Worm (Caenorhabditis elegans) whole organism, young adult: ENCODE measurements around the gene Y40B10A.9.

ENCODE experiments used
- B0019.2 ChIP-seq: fragments of 200-800 bp; sonication (Bioruptor generic); conservative IDR thresholded peaks from 2 replicates; pipeline ENCODE4 v1.3.6; 2022; ENCODE audit warnings: missing genetic modification reagents, missing genetic modification characterization, missing compliant biosample characterization
- B0336.3 ChIP-seq: fragments of 200-800 bp; sonication (Bioruptor generic); IDR thresholded peaks from 2 replicates; pipeline ENCODE4 v1.3.6; 2022; ENCODE audit warnings: missing genetic modification characterization, missing compliant biosample characterization
- C06A6.2 ChIP-seq: fragments of 200-800 bp; sonication (Bioruptor generic); conservative IDR thresholded peaks from 2 replicates; pipeline ENCODE4 v1.3.6; 2022; ENCODE audit warnings: missing genetic modification characterization, missing compliant biosample characterization
- C17E4.6 ChIP-seq: fragments of 200-800 bp; sonication (Bioruptor generic); IDR thresholded peaks from 2 replicates; pipeline ENCODE4 v1.3.6; 2022; ENCODE audit warnings: missing genetic modification reagents, missing genetic modification characterization, missing compliant biosample characterization
- F23B12.7 ChIP-seq: sonication (generic microtip); optimal IDR thresholded peaks from 2 replicates; lab custom pipeline; 2017; ENCODE audit warnings: missing genetic modification characterization, mild to moderate bottlenecking, missing compliant biosample characterization, antibody characterized with exemption, moderate library complexity; ENCODE audit not compliant: insufficient read depth
- F33H1.4 ChIP-seq: fragments of 200-800 bp; sonication (Bioruptor generic); IDR thresholded peaks from 2 replicates; pipeline ENCODE4 v1.3.6; 2022; ENCODE audit warnings: missing genetic modification reagents, missing genetic modification characterization, missing compliant biosample characterization
- F37B4.10 ChIP-seq: fragments of 200-800 bp; sonication (Bioruptor generic); IDR thresholded peaks from 2 replicates; pipeline ENCODE4 v1.3.6; 2022; ENCODE audit warnings: missing genetic modification characterization, missing compliant biosample characterization
- F49E8.2 ChIP-seq: sonication (generic microtip); optimal IDR thresholded peaks from 3 replicates; lab custom pipeline; 2017; ENCODE audit warnings: missing genetic modification characterization, mild to moderate bottlenecking, missing compliant biosample characterization, antibody characterized with exemption, moderate library complexity; ENCODE audit not compliant: insufficient read depth
- F55B11.4 ChIP-seq: sonication (generic microtip); optimal IDR thresholded peaks from 2 replicates; lab custom pipeline; 2016; ENCODE audit warnings: missing compliant biosample characterization, missing genetic modification characterization, borderline replicate concordance; ENCODE audit not compliant: insufficient read depth
- F57A8.1 ChIP-seq: fragments of 200-800 bp; sonication (Bioruptor generic); optimal IDR thresholded peaks from 2 replicates; lab custom pipeline; 2018; ENCODE audit warnings: mild to moderate bottlenecking, missing genetic modification characterization, moderate library complexity, missing compliant biosample characterization
- K12H6.12 ChIP-seq: fragments of 200-800 bp; sonication (Bioruptor generic); optimal IDR thresholded peaks from 2 replicates; lab custom pipeline; 2018; ENCODE audit warnings: mild to moderate bottlenecking, missing genetic modification characterization, missing compliant biosample characterization
- T07F8.4 ChIP-seq: sonication (generic microtip); optimal IDR thresholded peaks from 2 replicates; lab custom pipeline; 2016; ENCODE audit warnings: mild to moderate bottlenecking, missing genetic modification characterization, moderate library complexity, missing compliant biosample characterization
- Y53G8AR.9 ChIP-seq: fragments of 200-800 bp; sonication (Bioruptor generic); conservative IDR thresholded peaks from 2 replicates; pipeline ENCODE4 v1.3.6; 2022; ENCODE audit warnings: missing genetic modification reagents, missing genetic modification characterization, missing compliant biosample characterization
- Y79H2A.3 ChIP-seq: fragments of 200-800 bp; sonication (Bioruptor generic); conservative IDR thresholded peaks from 2 replicates; pipeline ENCODE4 v1.3.6; 2022; ENCODE audit warnings: missing genetic modification reagents, missing genetic modification characterization, missing compliant biosample characterization
- ama-1 ChIP-seq, 3 experiments: fragments of 150-350 bp in 1 of 3; sonication (generic microtip) in 2 of 3; optimal IDR thresholded peaks; 2 replicates each; lab custom pipeline; 2014 to 2018; ENCODE audit warnings: missing biosample characterization in 2 of 3, missing genetic modification characterization in 2 of 3, missing genetic modification reagents in 2 of 3
- athp-1 ChIP-seq: sonication (generic microtip); optimal IDR thresholded peaks from 2 replicates; lab custom pipeline; 2017; ENCODE audit warnings: mild to moderate bottlenecking, missing genetic modification characterization, missing compliant biosample characterization
- cebp-1 ChIP-seq, 2 experiments: fragments of 200-800 bp in 1 of 2; sonication (Bioruptor generic) in 1 of 2; sonication (generic microtip) in 1 of 2; IDR thresholded peaks in 1 of 2; optimal IDR thresholded peaks in 1 of 2; 2 replicates each; pipeline versions ENCODE4 v1.3.6 to Lab custom; 2017 to 2022; ENCODE audit warnings: missing compliant biosample characterization in 2 of 2, missing genetic modification characterization in 2 of 2, mild to moderate bottlenecking in 1 of 2, missing genetic modification reagents in 1 of 2, moderate library complexity in 1 of 2
- ceh-100 ChIP-seq: fragments of 200-800 bp; sonication (Bioruptor generic); IDR thresholded peaks from 2 replicates; pipeline ENCODE4 v1.3.6; 2022; ENCODE audit warnings: missing genetic modification reagents, missing genetic modification characterization, missing compliant biosample characterization
- ceh-91 ChIP-seq: fragments of 200-800 bp; sonication (Bioruptor generic); IDR thresholded peaks from 2 replicates; pipeline ENCODE4 v1.3.6; 2022; ENCODE audit warnings: missing genetic modification reagents, missing genetic modification characterization, missing compliant biosample characterization
- chd-7 ChIP-seq: sonication (generic microtip); optimal IDR thresholded peaks from 2 replicates; lab custom pipeline; 2016; ENCODE audit warnings: mild to moderate bottlenecking, missing genetic modification characterization, moderate library complexity, missing compliant biosample characterization
- dpff-1 ChIP-seq: sonication (generic microtip); optimal IDR thresholded peaks from 2 replicates; lab custom pipeline; 2017; ENCODE audit warnings: mild to moderate bottlenecking, missing genetic modification characterization, missing compliant biosample characterization
- dpl-1 ChIP-seq: fragments of 150-350 bp; optimal IDR thresholded peaks from 2 replicates; lab custom pipeline; 2014; ENCODE audit warnings: missing biosample characterization, missing genetic modification reagents, missing genetic modification characterization
- efl-1 ChIP-seq: fragments of 150-350 bp; optimal IDR thresholded peaks from 2 replicates; lab custom pipeline; 2014; ENCODE audit warnings: missing biosample characterization, missing genetic modification reagents, missing genetic modification characterization
- egrh-3 ChIP-seq: fragments of 200-800 bp; sonication (Bioruptor generic); IDR thresholded peaks from 2 replicates; pipeline ENCODE4 v1.3.6; 2022; ENCODE audit warnings: missing genetic modification reagents, missing genetic modification characterization, missing compliant biosample characterization
- hlh-12 ChIP-seq: sonication (generic microtip); optimal IDR thresholded peaks from 2 replicates; lab custom pipeline; 2016; ENCODE audit warnings: missing genetic modification characterization, missing compliant biosample characterization
- hmg-1.2 ChIP-seq: fragments of 200-800 bp; sonication (Bioruptor generic); IDR thresholded peaks from 2 replicates; pipeline ENCODE4 v1.3.6; 2022; ENCODE audit warnings: missing genetic modification reagents, missing genetic modification characterization, missing compliant biosample characterization
- hsf-1 ChIP-seq: fragments of 200-800 bp; sonication (Bioruptor generic); IDR thresholded peaks from 2 replicates; pipeline ENCODE4 v1.3.6; 2022; ENCODE audit warnings: missing genetic modification reagents, missing genetic modification characterization, missing compliant biosample characterization
- let-607 ChIP-seq, 2 experiments: fragments of 200-800 bp in 1 of 2; sonication (Bioruptor generic) in 1 of 2; sonication (generic microtip) in 1 of 2; optimal IDR thresholded peaks; 2 replicates each; lab custom pipeline; 2016 to 2018; ENCODE audit warnings: mild to moderate bottlenecking in 2 of 2, missing compliant biosample characterization in 2 of 2, missing genetic modification characterization in 2 of 2, moderate library complexity in 2 of 2, missing genotype in 1 of 2
- lin-54 ChIP-seq: fragments of 200-800 bp; sonication (Bioruptor generic); optimal IDR thresholded peaks from 2 replicates; lab custom pipeline; 2018; ENCODE audit warnings: mild to moderate bottlenecking, missing genetic modification characterization, missing compliant biosample characterization
- lsl-1 ChIP-seq: fragments of 200-800 bp; sonication (Bioruptor generic); optimal IDR thresholded peaks from 2 replicates; lab custom pipeline; 2018; ENCODE audit warnings: mild to moderate bottlenecking, missing genetic modification characterization, moderate library complexity, missing compliant biosample characterization
- madf-10 ChIP-seq: sonication (generic microtip); optimal IDR thresholded peaks from 2 replicates; lab custom pipeline; 2016; ENCODE audit warnings: mild to moderate bottlenecking, missing genetic modification characterization, missing compliant biosample characterization
- madf-6 ChIP-seq: fragments of 200-800 bp; sonication (Bioruptor generic); IDR thresholded peaks from 2 replicates; pipeline ENCODE4 v1.3.6; 2022; ENCODE audit warnings: missing genetic modification reagents, missing genetic modification characterization, missing compliant biosample characterization
- mcd-1 ChIP-seq: fragments of 200-800 bp; sonication (Bioruptor generic); IDR thresholded peaks from 2 replicates; pipeline ENCODE4 v1.3.6; 2022; ENCODE audit warnings: missing genetic modification reagents, missing genetic modification characterization, missing compliant biosample characterization
- nfya-2 ChIP-seq: fragments of 200-800 bp; sonication (Bioruptor generic); IDR thresholded peaks from 2 replicates; pipeline ENCODE4 v1.3.6; 2022; ENCODE audit warnings: missing genetic modification reagents, missing genetic modification characterization, missing compliant biosample characterization
- pbrm-1 ChIP-seq: fragments of 200-800 bp; sonication (Bioruptor generic); IDR thresholded peaks from 2 replicates; pipeline ENCODE4 v1.3.6; 2022; ENCODE audit warnings: missing genetic modification reagents, missing genetic modification characterization, missing compliant biosample characterization
- rcor-1 ChIP-seq: fragments of 200-800 bp; sonication (Bioruptor generic); IDR thresholded peaks from 2 replicates; pipeline ENCODE4 v1.3.6; 2022; ENCODE audit warnings: missing genetic modification reagents, missing genetic modification characterization, missing compliant biosample characterization
- sea-2 ChIP-seq: fragments of 200-800 bp; sonication (Bioruptor generic); IDR thresholded peaks from 2 replicates; pipeline ENCODE4 v1.3.6; 2022; ENCODE audit warnings: missing genetic modification characterization, missing compliant biosample characterization
- snpc-1.3 ChIP-seq: sonication (generic microtip); optimal IDR thresholded peaks from 2 replicates; lab custom pipeline; 2017; ENCODE audit warnings: missing genetic modification characterization, mild to moderate bottlenecking, missing compliant biosample characterization, antibody characterized with exemption, moderate library complexity, missing genotype, missing genetic modification reagents; ENCODE audit not compliant: insufficient read depth
- snpc-4 ChIP-seq, 5 experiments: fragments of 150-350 bp in 1 of 5; sonication (generic microtip) in 4 of 5; optimal IDR thresholded peaks; 2 replicates each; lab custom pipeline; 2014 to 2018; ENCODE audit warnings: missing genetic modification characterization in 5 of 5, missing biosample characterization in 3 of 5, antibody characterized with exemption in 2 of 5, mild to moderate bottlenecking in 2 of 5, missing compliant biosample characterization in 2 of 5, missing genotype in 2 of 5, moderate library complexity in 2 of 5, missing genetic modification reagents in 1 of 5
- sptf-2 ChIP-seq: fragments of 200-800 bp; sonication (Bioruptor generic); optimal IDR thresholded peaks from 2 replicates; lab custom pipeline; 2018; ENCODE audit warnings: mild to moderate bottlenecking, missing genetic modification characterization, missing compliant biosample characterization
- ztf-18 ChIP-seq: sonication (generic microtip); optimal IDR thresholded peaks from 2 replicates; lab custom pipeline; 2016; ENCODE audit warnings: missing genotype, mild to moderate bottlenecking, missing genetic modification characterization, missing compliant biosample characterization
- ztf-25 ChIP-seq: fragments of 200-800 bp; sonication (Bioruptor generic); IDR thresholded peaks from 2 replicates; pipeline ENCODE4 v1.3.6; 2022; ENCODE audit warnings: missing genetic modification reagents, missing genetic modification characterization, missing compliant biosample characterization
- ztf-3 ChIP-seq: fragments of 200-800 bp; sonication (Bioruptor generic); optimal IDR thresholded peaks from 2 replicates; lab custom pipeline; 2018; ENCODE audit warnings: mild to moderate bottlenecking, missing genetic modification characterization, missing compliant biosample characterization

Y40B10A.9 gene

ce11 chrV:2067985-2068499 lies 4.7 kb downstream of the Y40B10A.9 start, which contains the start of gene lbp-9 (continued):
- TF ChIP-seq C06A6.2 (GFP tag; lab: Robert Waterston, UW) (0 out of 2 replicates have a peak, but pooled peaks have one; percentile 34), mcd-1 (peak; percentile 19; the same call in 1 of the 2 replicates), dpff-1 (tag; lab: Kevin White, UChicago) (no peak), egrh-3 (peak; percentile 41), Y53G8AR.9 (GFP tag; lab: Robert Waterston, UW) (no peak), hmg-1.2 (GFP tag; lab: Robert Waterston, UW) (peak; percentile 76; the same call in 1 of the 2 replicates), T07F8.4 (tag; lab: Kevin White, UChicago) (peak; percentile 60), ztf-18 (tag; lab: Kevin White, UChicago) (peak; percentile 44), ama-1 (optimal IDR thresholded peaks at IDR 0.05; lab: Kevin White, UChicago) (peak; percentile 34), ama-1 (GFP tag; optimal IDR thresholded peaks at IDR 0.05; lab: Kevin White, UChicago) (no peak), F23B12.7 (tag; lab: Kevin White, UChicago) (no peak), athp-1 (tag; lab: Kevin White, UChicago) (peak; percentile 0), lin-54 (GFP tag; lab: Kevin White, UChicago) (peak; percentile 51), C17E4.6 (GFP tag; lab: Robert Waterston, UW) (no peak), F55B11.4 (tag; lab: Kevin White, UChicago) (no peak), pbrm-1 (GFP tag; lab: Robert Waterston, UW) (0 out of 2 replicates have a peak, but pooled peaks have one; percentile 67), Y79H2A.3 (GFP tag; lab: Robert Waterston, UW) (peak; percentile 71; the same call in 1 of the 2 replicates), madf-10 (peak; percentile 34), let-607 (tag; optimal IDR thresholded peaks at IDR 0.05; lab: Kevin White, UChicago) (peak in 1 of 2 experiments; percentile 30), ztf-3 (GFP tag; lab: Kevin White, UChicago) (no peak), F37B4.10 (GFP tag; lab: Robert Waterston, UW) (no peak), cebp-1 (GFP tag; IDR thresholded peaks at IDR 0.05; lab: Robert Waterston, UW) (peak; percentile 67), cebp-1 (tag; optimal IDR thresholded peaks at IDR 0.05; lab: Kevin White, UChicago) (peak; percentile 96), K12H6.12 (tag; lab: Kevin White, UChicago) (peak; percentile 61), B0336.3 (GFP tag; lab: Robert Waterston, UW) (peak; percentile 38; the same call in 1 of the 2 replicates), F57A8.1 (GFP tag; lab: Kevin White, UChicago) (no peak), snpc-4 (GFP tag; optimal IDR thresholded peaks at IDR 0.05; lab: Kevin White, UChicago) (no peak), snpc-4 (tag; optimal IDR thresholded peaks at IDR 0.05; lab: Kevin White, UChicago) (peak in 1 of 4 experiments; percentile 12), hsf-1 (GFP tag; lab: Robert Waterston, UW) (peak; percentile 77)

DNA sequence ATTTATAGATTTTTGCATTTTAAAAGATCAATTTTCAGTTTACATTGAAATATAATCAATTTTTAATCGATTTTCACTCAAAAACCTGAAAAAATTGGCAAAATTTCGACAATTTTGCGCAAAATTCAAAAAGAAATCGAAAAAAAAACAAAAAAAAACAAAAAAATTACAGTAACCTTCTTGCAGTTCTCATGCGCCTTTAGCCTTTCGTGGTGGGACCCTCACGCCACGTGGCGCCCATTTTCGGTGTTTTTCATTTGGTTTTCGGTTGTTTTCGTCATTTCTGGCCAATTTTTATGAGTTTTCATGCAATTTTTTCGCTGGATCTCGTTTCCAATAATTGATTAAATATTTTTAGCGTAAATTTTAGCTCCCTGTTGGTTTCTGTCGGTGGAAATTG lies 5.3 kb downstream of the Y40B10A.9 start:
- TF ChIP-seq lsl-1 (GFP tag; lab: Kevin White, UChicago): peak; percentile 89
- peak; percentile 90 for TF ChIP-seq ceh-91 (GFP tag; lab: Robert Waterston, UW)
- TF ChIP-seq dpl-1 (GFP tag; lab: Kevin White, UChicago): peak; percentile 67
- no peak for TF ChIP-seq nfya-2 (GFP tag; lab: Robert Waterston, UW)
- TF ChIP-seq hlh-12 (tag; lab: Kevin White, UChicago): no peak
- 0 out of 2 replicates have a peak, but pooled peaks have one; percentile 8 for TF ChIP-seq rcor-1 (GFP tag; lab: Robert Waterston, UW)
- TF ChIP-seq madf-6 (GFP tag; lab: Robert Waterston, UW): peak; percentile 89
- TF ChIP-seq F49E8.2 (tag; lab: Kevin White, UChicago): peak; percentile 51
- TF ChIP-seq ceh-100: no peak
- TF ChIP-seq snpc-4 (GFP tag; optimal IDR thresholded peaks at IDR 0.05; lab: Kevin White, UChicago): peak; percentile 4
- no peak for TF ChIP-seq snpc-4 (tag; optimal IDR thresholded peaks at IDR 0.05; lab: Kevin White, UChicago)
- no peak for TF ChIP-seq ztf-25
- peak; percentile 69 for TF ChIP-seq snpc-1.3 (tag; lab: Kevin White, UChicago)
- peak; percentile 55; the same call in 1 of the 2 replicates for TF ChIP-seq B0019.2
- TF ChIP-seq F57A8.1 (GFP tag; lab: Kevin White, UChicago): no peak
- TF ChIP-seq chd-7 (tag; lab: Kevin White, UChicago): no peak
- peak; percentile 91 for TF ChIP-seq F33H1.4 (GFP tag; lab: Robert Waterston, UW)
- peak; percentile 68; the same call in 1 of the 2 replicates for TF ChIP-seq C17E4.6 (GFP tag; lab: Robert Waterston, UW)
- peak; percentile 89 for TF ChIP-seq efl-1 (GFP tag; lab: Kevin White, UChicago)
- TF ChIP-seq sea-2 (GFP tag; lab: Robert Waterston, UW): no peak
- TF ChIP-seq lin-54 (GFP tag; lab: Kevin White, UChicago): peak; percentile 1
- TF ChIP-seq ztf-3 (GFP tag; lab: Kevin White, UChicago): no peak
- peak in 1 of 2 experiments; percentile 63 for TF ChIP-seq let-607 (tag; optimal IDR thresholded peaks at IDR 0.05; lab: Kevin White, UChicago)
- TF ChIP-seq sptf-2: no peak
